Fruit fly (Drosophila melanogaster) whole organism, embryonic: ENCODE results near the gene Syx18.
A peak's percentile ranks its signal among the peaks of the same experiment; 100 is the strongest.

Experiments
- Aef1 ChIP-seq: fragments of 200-800 bp; sonication (Bioruptor generic); IDR thresholded peaks from 3 replicates; pipeline ENCODE4 v1.3.6; 2022; ENCODE audit warnings: missing biosample characterization, missing genetic modification characterization
- Asciz ChIP-seq: fragments of 200-800 bp; sonication (Bioruptor generic); optimal IDR thresholded peaks from 2 replicates; lab custom pipeline; 2017; ENCODE audit warnings: missing biosample characterization, mild to moderate bottlenecking, missing genetic modification characterization, missing genetic modification reagents
- Bgb ChIP-seq: fragments of 200-800 bp; sonication (Bioruptor generic); IDR thresholded peaks from 2 replicates; pipeline ENCODE4 v1.3.6; 2022; ENCODE audit warnings: missing biosample characterization, missing genetic modification characterization; ENCODE audit not compliant: partially characterized antibody
- CG10462 ChIP-seq: fragments of 200-800 bp; sonication (Bioruptor generic); optimal IDR thresholded peaks from 2 replicates; lab custom pipeline; 2016; ENCODE audit warnings: missing biosample characterization, missing genetic modification characterization
- CG10979 ChIP-seq: fragments of 200-800 bp; sonication (Bioruptor generic); optimal IDR thresholded peaks from 2 replicates; lab custom pipeline; 2018; ENCODE audit warnings: missing biosample characterization, mild to moderate bottlenecking, missing genetic modification characterization, moderate library complexity
- CG11093 ChIP-seq: fragments of 200-800 bp; sonication (Bioruptor generic); IDR thresholded peaks from 3 replicates; pipeline ENCODE4 v1.3.6; 2022; ENCODE audit warnings: missing biosample characterization, missing genetic modification characterization
- CG12942 ChIP-seq: fragments of 200-800 bp; sonication (Bioruptor generic); optimal IDR thresholded peaks from 3 replicates; lab custom pipeline; 2016; ENCODE audit warnings: missing biosample characterization, missing genetic modification characterization
- CG13296 ChIP-seq: fragments of 200-800 bp; sonication (Bioruptor generic); optimal IDR thresholded peaks from 3 replicates; lab custom pipeline; 2018; ENCODE audit warnings: missing biosample characterization, mild to moderate bottlenecking, missing genetic modification characterization
- CG1602 ChIP-seq: fragments of 200-800 bp; sonication (Bioruptor generic); optimal IDR thresholded peaks from 3 replicates; lab custom pipeline; 2016; ENCODE audit warnings: missing biosample characterization, missing genetic modification characterization
- CG16779 ChIP-seq: fragments of 200-800 bp; sonication (Bioruptor generic); IDR thresholded peaks from 2 replicates; pipeline ENCODE4 v1.3.6; 2022; ENCODE audit warnings: missing biosample characterization, missing genetic modification characterization
- CG16815 ChIP-seq: fragments of 200-800 bp; sonication (Bioruptor generic); optimal IDR thresholded peaks from 3 replicates; lab custom pipeline; 2017; ENCODE audit warnings: missing biosample characterization, mild to moderate bottlenecking, missing genetic modification characterization
- CG17328 ChIP-seq: fragments of 200-800 bp; sonication (Bioruptor generic); IDR thresholded peaks from 2 replicates; pipeline ENCODE4 v1.3.6; 2022; ENCODE audit warnings: missing biosample characterization, missing genetic modification characterization
- CG17359 ChIP-seq: fragments of 200-800 bp; sonication (Bioruptor generic); optimal IDR thresholded peaks from 3 replicates; lab custom pipeline; 2018; ENCODE audit warnings: missing biosample characterization, mild to moderate bottlenecking, missing genetic modification characterization, moderate library complexity
- CG17912 ChIP-seq: fragments of 200-800 bp; sonication (Bioruptor generic); optimal IDR thresholded peaks from 2 replicates; lab custom pipeline; 2018; ENCODE audit warnings: missing biosample characterization, mild to moderate bottlenecking, missing genetic modification characterization
- CG2116 ChIP-seq: fragments of 200-800 bp; sonication (Bioruptor generic); optimal IDR thresholded peaks from 3 replicates; lab custom pipeline; 2018; ENCODE audit warnings: missing biosample characterization, mild to moderate bottlenecking, missing genetic modification characterization
- CG30020 ChIP-seq: fragments of 200-800 bp; optimal IDR thresholded peaks from 2 replicates; lab custom pipeline; 2019; ENCODE audit warnings: missing biosample characterization, mild to moderate bottlenecking, missing genetic modification characterization, moderate library complexity
- CG3726 ChIP-seq: fragments of 200-800 bp; sonication (Bioruptor generic); IDR thresholded peaks from 3 replicates; pipeline ENCODE4, ENCODE4 v1.3.6; 2022; ENCODE audit warnings: missing biosample characterization, missing genetic modification characterization
- CG6654 ChIP-seq: fragments of 200-800 bp; sonication (Bioruptor generic); optimal IDR thresholded peaks from 2 replicates; lab custom pipeline; 2017; ENCODE audit warnings: missing biosample characterization, mild to moderate bottlenecking, missing genetic modification characterization
- CG7556 ChIP-seq: fragments of 200-800 bp; sonication (Bioruptor generic); optimal IDR thresholded peaks from 2 replicates; lab custom pipeline; 2017; ENCODE audit warnings: missing biosample characterization, mild to moderate bottlenecking, missing genetic modification characterization
- CHES-1-like ChIP-seq: fragments of 200-800 bp; sonication (Bioruptor generic); optimal IDR thresholded peaks from 2 replicates; lab custom pipeline; 2016; ENCODE audit warnings: missing biosample characterization, missing genetic modification characterization
- Dad ChIP-seq: fragments of 200-800 bp; sonication (Bioruptor generic); optimal IDR thresholded peaks from 3 replicates; lab custom pipeline; 2016; ENCODE audit warnings: missing biosample characterization, missing genetic modification characterization
- Ets97D ChIP-seq: fragments of 200-800 bp; sonication (Bioruptor generic); optimal IDR thresholded peaks from 3 replicates; lab custom pipeline; 2016; ENCODE audit warnings: missing biosample characterization, missing genetic modification characterization
- HLH4C ChIP-seq: fragments of 200-800 bp; sonication (Bioruptor generic); IDR thresholded peaks from 3 replicates; pipeline ENCODE4 v1.3.6; 2022; ENCODE audit warnings: missing biosample characterization, missing genetic modification characterization; ENCODE audit not compliant: partially characterized antibody
- Lhr ChIP-seq: fragments of 200-800 bp; sonication (Bioruptor generic); optimal IDR thresholded peaks from 3 replicates; lab custom pipeline; 2017; ENCODE audit warnings: mild to moderate bottlenecking, missing biosample characterization, missing genetic modification reagents, missing genetic modification characterization
- MESR4 ChIP-seq: fragments of 200-800 bp; sonication (Bioruptor generic); optimal IDR thresholded peaks from 2 replicates; lab custom pipeline; 2018; ENCODE audit warnings: missing biosample characterization, mild to moderate bottlenecking, missing genetic modification characterization, moderate library complexity
- MTF-1 ChIP-seq: fragments of 200-800 bp; sonication (Bioruptor generic); optimal IDR thresholded peaks from 2 replicates; lab custom pipeline; 2018; ENCODE audit warnings: missing biosample characterization, mild to moderate bottlenecking, missing genetic modification characterization, borderline replicate concordance
- Mad ChIP-seq: fragments of 200-800 bp; sonication (Bioruptor generic); optimal IDR thresholded peaks from 2 replicates; lab custom pipeline; 2016; ENCODE audit warnings: missing biosample characterization, missing genetic modification characterization
- Ptx1 ChIP-seq: fragments of 200-800 bp; sonication (Bioruptor generic); IDR thresholded peaks from 2 replicates; pipeline ENCODE4 v1.3.6; 2022; ENCODE audit warnings: missing biosample characterization, missing genetic modification characterization
- Rfx ChIP-seq: fragments of 200-800 bp; sonication (Bioruptor generic); IDR thresholded peaks from 2 replicates; pipeline ENCODE4 v1.3.6; 2022; ENCODE audit warnings: missing biosample characterization, missing genetic modification characterization
- YL-1 ChIP-seq: fragments of 200-800 bp; sonication (Bioruptor generic); optimal IDR thresholded peaks from 3 replicates; lab custom pipeline; 2017; ENCODE audit warnings: missing biosample characterization, mild to moderate bottlenecking, missing genetic modification characterization
- ara ChIP-seq: fragments of 200-800 bp; sonication (Bioruptor generic); IDR thresholded peaks from 2 replicates; pipeline ENCODE4 v1.3.6; 2022; ENCODE audit warnings: missing biosample characterization, missing genetic modification characterization
- cg ChIP-seq: fragments of 200-800 bp; sonication (Bioruptor generic); optimal IDR thresholded peaks from 3 replicates; lab custom pipeline; 2019; ENCODE audit warnings: missing biosample characterization, mild to moderate bottlenecking, missing genetic modification characterization, moderate library complexity
- crp ChIP-seq, 2 experiments: fragments of 200-800 bp; sonication (Bioruptor generic); optimal IDR thresholded peaks; 2 replicates in 1 of 2; 3 replicates in 1 of 2; lab custom pipeline; 2017; ENCODE audit warnings: missing biosample characterization in 2 of 2, missing genetic modification characterization in 2 of 2, mild to moderate bottlenecking in 1 of 2, moderate library complexity in 1 of 2
- eyg ChIP-seq: fragments of 200-800 bp; sonication (Bioruptor generic); optimal IDR thresholded peaks from 3 replicates; lab custom pipeline; 2016; ENCODE audit warnings: missing biosample characterization, missing genetic modification characterization
- lmd ChIP-seq: fragments of 200-800 bp; sonication (Bioruptor generic); IDR thresholded peaks from 2 replicates; pipeline ENCODE4 v1.3.6; 2022; ENCODE audit warnings: missing biosample characterization, missing genetic modification characterization
- lola ChIP-seq, 3 experiments: fragments of >200 bp in 2 of 3; fragments of 200-800 bp in 1 of 3; sonication (Bioruptor generic) in 1 of 3; optimal IDR thresholded peaks; 2 replicates each; lab custom pipeline; 2017 to 2019; ENCODE audit warnings: missing biosample characterization in 3 of 3, missing genetic modification characterization in 3 of 3, mild to moderate bottlenecking in 1 of 3, moderate library complexity in 1 of 3
- lov ChIP-seq, 2 experiments: fragments of 200-800 bp in 1 of 2; fragments of >200 bp in 1 of 2; sonication (Bioruptor generic) in 1 of 2; IDR thresholded peaks in 1 of 2; optimal IDR thresholded peaks in 1 of 2; 2 replicates in 1 of 2; 3 replicates in 1 of 2; pipeline versions ENCODE4 v1.3.6 to Lab custom; 2017 to 2022; ENCODE audit warnings: missing biosample characterization in 1 of 2, missing genetic modification characterization in 1 of 2
- pum ChIP-seq: fragments of 200-800 bp; sonication (Bioruptor generic); optimal IDR thresholded peaks from 2 replicates; lab custom pipeline; 2016; ENCODE audit warnings: missing biosample characterization, missing genetic modification characterization
- ro ChIP-seq: fragments of 200-800 bp; sonication (Bioruptor generic); IDR thresholded peaks from 2 replicates; pipeline ENCODE4 v1.3.6; 2022; ENCODE audit warnings: missing biosample characterization, missing genetic modification characterization
- slou ChIP-seq: fragments of 200-800 bp; sonication (Bioruptor generic); optimal IDR thresholded peaks from 3 replicates; lab custom pipeline; 2016; ENCODE audit warnings: missing biosample characterization, missing genetic modification characterization
- sna ChIP-seq: fragments of 200-800 bp; sonication (Bioruptor generic); IDR thresholded peaks from 2 replicates; pipeline ENCODE4 v1.3.6; 2022; ENCODE audit warnings: missing biosample characterization, missing genetic modification characterization; ENCODE audit not compliant: partially characterized antibody
- unc-4 ChIP-seq: fragments of 200-800 bp; sonication (Bioruptor generic); IDR thresholded peaks from 2 replicates; pipeline ENCODE4 v1.3.6; 2022; ENCODE audit warnings: missing biosample characterization, missing genetic modification characterization; ENCODE audit not compliant: partially characterized antibody
- usp ChIP-seq: fragments of >200 bp; optimal IDR thresholded peaks from 2 replicates; lab custom pipeline; 2017; ENCODE audit warnings: missing biosample characterization, missing genetic modification characterization

The Syx18 gene

DNA sequence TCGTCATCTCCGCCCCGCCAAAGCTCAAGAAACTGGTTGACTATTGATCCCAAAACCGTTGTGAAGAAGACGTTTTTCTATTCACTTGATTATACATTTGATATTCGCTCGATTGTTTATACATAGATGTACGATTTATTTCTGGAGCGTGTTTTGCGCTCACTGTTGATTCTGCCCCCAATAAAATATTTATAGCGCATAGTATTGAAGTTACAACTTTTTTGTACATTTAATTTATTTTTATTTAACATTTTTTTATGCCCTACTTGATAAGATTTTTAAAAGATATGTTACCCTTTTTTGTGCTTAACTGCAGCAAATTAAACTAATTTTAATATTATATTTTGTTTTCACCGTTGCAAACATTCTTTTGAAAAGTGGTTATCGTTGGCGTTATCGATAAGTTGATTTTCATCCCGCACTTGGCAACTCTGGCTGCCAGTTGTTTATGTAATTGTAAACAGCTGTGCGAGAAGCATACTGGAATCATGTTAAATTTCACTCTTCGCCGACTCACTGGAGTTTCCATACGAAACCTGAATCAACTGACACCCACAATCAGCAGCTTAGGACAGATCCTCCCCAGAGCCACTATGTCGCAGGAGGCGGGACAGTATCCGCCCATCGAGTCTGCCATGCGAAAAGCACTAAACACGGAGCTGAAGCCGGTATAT is 33.9 kb upstream of the Syx18 start, which contains the start of gene CG31126 (continued):
- TF ChIP-seq HLH4C, result peak; percentile 55; the same call in 1 of the 3 replicates
- peak; percentile 68 to 94 for TF ChIP-seq crp (GFP tag; optimal IDR thresholded peaks at IDR 0.05; lab: Kevin White, UChicago)
- TF ChIP-seq CG2116, result peak; percentile 85
- TF ChIP-seq MESR4 (GFP tag; lab: Kevin White, UChicago), result peak; percentile 66
- no peak for TF ChIP-seq CG10979 (tag; lab: Kevin White, UChicago)
- TF ChIP-seq Lhr (GFP tag; lab: Kevin White, UChicago), result no peak
- no peak for TF ChIP-seq CG12942 (GFP tag; lab: Kevin White, UChicago)
- TF ChIP-seq usp (GFP tag; lab: Kevin White, UChicago), result no peak
- TF ChIP-seq CG3726 (GFP tag; lab: Robert Waterston, UW), result no peak
- no peak for TF ChIP-seq CG17359 (tag; lab: Kevin White, UChicago)
- TF ChIP-seq CG10462 (GFP tag; lab: Kevin White, UChicago), result no peak
- TF ChIP-seq Ets97D (GFP tag; lab: Kevin White, UChicago), result no peak
- no peak for TF ChIP-seq lov (optimal IDR thresholded peaks at IDR 0.05; lab: Kevin White, UChicago)
- TF ChIP-seq lov (GFP tag; IDR thresholded peaks at IDR 0.05; lab: Robert Waterston, UW), result no peak
- no peak for TF ChIP-seq CG7556 (GFP tag; lab: Kevin White, UChicago)
- TF ChIP-seq cg (GFP tag; lab: Kevin White, UChicago), result peak; percentile 63
- TF ChIP-seq Ptx1 (GFP tag; lab: Robert Waterston, UW), result no peak
- no peak for TF ChIP-seq Aef1 (GFP tag; lab: Robert Waterston, UW)
- no peak for TF ChIP-seq CG1602 (GFP tag; lab: Kevin White, UChicago)
- TF ChIP-seq CG30020 (tag; lab: Kevin White, UChicago), result no peak
- TF ChIP-seq pum (GFP tag; lab: Kevin White, UChicago), result no peak
- TF ChIP-seq unc-4, result peak; percentile 58
- TF ChIP-seq CG11093 (GFP tag; lab: Robert Waterston, UW), result no peak
- TF ChIP-seq CG16815 (GFP tag; lab: Kevin White, UChicago), result no peak
- TF ChIP-seq Mad (GFP tag; lab: Kevin White, UChicago), result no peak
- TF ChIP-seq Dad (GFP tag; lab: Kevin White, UChicago), result no peak
- TF ChIP-seq YL-1 (GFP tag; lab: Kevin White, UChicago), result peak; percentile 68
- TF ChIP-seq CG17328 (GFP tag; lab: Robert Waterston, UW), result no peak
- peak; percentile 62 for TF ChIP-seq Bgb
- no peak for TF ChIP-seq ara (GFP tag; lab: Robert Waterston, UW)
- no peak for TF ChIP-seq Asciz (GFP tag; lab: Kevin White, UChicago)
- TF ChIP-seq CHES-1-like (GFP tag; lab: Kevin White, UChicago), result no peak
- no peak for TF ChIP-seq CG16779 (GFP tag; lab: Robert Waterston, UW)
- TF ChIP-seq sna (GFP tag; lab: Robert Waterston, UW), result peak; percentile 63; the same call in 1 of the 2 replicates
- TF ChIP-seq CG6654, result no peak
- no peak for TF ChIP-seq lmd (GFP tag; lab: Robert Waterston, UW)
- TF ChIP-seq eyg, result no peak
- TF ChIP-seq CG13296 (GFP tag; lab: Kevin White, UChicago), result no peak
- no peak for TF ChIP-seq CG17912 (GFP tag; lab: Kevin White, UChicago)
- no peak for TF ChIP-seq MTF-1 (GFP tag; lab: Kevin White, UChicago)
- TF ChIP-seq slou (GFP tag; lab: Kevin White, UChicago), result no peak
- no peak for TF ChIP-seq ro
- TF ChIP-seq Rfx, result no peak
- no peak for TF ChIP-seq lola (GFP tag; optimal IDR thresholded peaks at IDR 0.05; lab: Kevin White, UChicago)
